In the genomic region with DNA sequence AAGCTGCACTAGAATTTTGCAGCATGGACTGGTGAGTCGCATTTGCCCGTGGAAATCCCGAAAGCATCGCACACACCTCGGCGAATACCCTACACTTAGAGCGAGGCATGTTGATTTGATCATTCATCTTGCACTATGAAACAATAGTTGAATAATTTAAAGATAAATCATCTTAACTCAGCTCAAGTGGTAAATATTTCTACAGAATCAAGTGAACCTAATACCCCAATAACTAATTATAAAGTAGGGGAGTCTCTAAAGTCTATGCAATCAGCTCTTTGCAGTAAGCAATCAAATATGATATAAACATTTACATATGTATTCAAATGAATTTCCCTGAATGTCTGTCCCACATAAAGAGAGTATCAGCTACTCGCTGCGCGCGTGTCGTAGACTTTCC, we compare ENCODE assay signal across 1 fruit fly cellular context.
TF ChIP-seq lines count a peak whose summit lies in the region.

No protein-coding gene starts in this region.

TF ChIP-seq in whole organism, embryonic, 481 proteins besides CTCF, POLR2A, EP300 and RAD21 (continued from another document and continues in another):
- TF ChIP-seq Opbp (GFP tag; IDR thresholded peaks at IDR 0.05; lab: Robert Waterston, UW; ENCODE audit: partially characterized antibody): no peak
- no peak for TF ChIP-seq inv (GFP tag; IDR thresholded peaks at IDR 0.05; lab: Robert Waterston, UW; ENCODE audit: partially characterized antibody)
- no peak for TF ChIP-seq otp (GFP tag; IDR thresholded peaks at IDR 0.05; lab: Robert Waterston, UW)
- TF ChIP-seq dati (GFP tag; IDR thresholded peaks at IDR 0.05; lab: Robert Waterston, UW): peak; percentile 63
- peak; percentile 76 for TF ChIP-seq Antp (GFP tag; optimal IDR thresholded peaks at IDR 0.05; lab: Kevin White, UChicago)
- no peak for TF ChIP-seq phol (tag; optimal IDR thresholded peaks at IDR 0.05; lab: Kevin White, UChicago)
- no peak for TF ChIP-seq CG11695 (GFP tag; IDR thresholded peaks at IDR 0.05; lab: Robert Waterston, UW)
- TF ChIP-seq hkb (optimal IDR thresholded peaks at IDR 0.05; lab: Kevin White, UChicago): no peak
- no peak for TF ChIP-seq hkb (GFP tag; IDR thresholded peaks at IDR 0.05; lab: Robert Waterston, UW)
- TF ChIP-seq CG42726 (GFP tag; IDR thresholded peaks at IDR 0.05; lab: Robert Waterston, UW; ENCODE audit: partially characterized antibody): no peak
- TF ChIP-seq CG17385 (GFP tag; optimal IDR thresholded peaks at IDR 0.05; lab: Kevin White, UChicago): no peak
- TF ChIP-seq bbx (GFP tag; IDR thresholded peaks at IDR 0.05; lab: Robert Waterston, UW; ENCODE audit: partially characterized antibody): no peak
- TF ChIP-seq CG17328 (GFP tag; IDR thresholded peaks at IDR 0.05; lab: Robert Waterston, UW): 0 out of 2 replicates have a peak, but pooled peaks have one; percentile 24
- no peak for TF ChIP-seq nerfin-2 (GFP tag; IDR thresholded peaks at IDR 0.05; lab: Robert Waterston, UW; ENCODE audit: partially characterized antibody)
- TF ChIP-seq CG2202 (tag; optimal IDR thresholded peaks at IDR 0.05; lab: Kevin White, UChicago): no peak
- no peak for TF ChIP-seq CG13424 (tag; optimal IDR thresholded peaks at IDR 0.05; lab: Kevin White, UChicago)
- no peak for TF ChIP-seq Bteb2 (GFP tag; optimal IDR thresholded peaks at IDR 0.05; lab: Kevin White, UChicago)
- TF ChIP-seq Gug (GFP tag; IDR thresholded peaks at IDR 0.05; lab: Robert Waterston, UW): no peak
- no peak for TF ChIP-seq CG15601 (tag; optimal IDR thresholded peaks at IDR 0.05; lab: Kevin White, UChicago)
- no peak for TF ChIP-seq wdn (GFP tag; IDR thresholded peaks at IDR 0.05; lab: Robert Waterston, UW)
- no peak for TF ChIP-seq TFAM (GFP tag; optimal IDR thresholded peaks at IDR 0.05; lab: Kevin White, UChicago)
- no peak for TF ChIP-seq CG7987 (GFP tag; optimal IDR thresholded peaks at IDR 0.05; lab: Kevin White, UChicago)
- TF ChIP-seq org-1 (GFP tag; optimal IDR thresholded peaks at IDR 0.05; lab: Kevin White, UChicago): peak; percentile 58
- TF ChIP-seq unpg (GFP tag; optimal IDR thresholded peaks at IDR 0.05; lab: Kevin White, UChicago): no peak
- no peak for TF ChIP-seq cad (GFP tag; optimal IDR thresholded peaks at IDR 0.05; lab: Kevin White, UChicago)
- peak; percentile 60 for TF ChIP-seq dysf (GFP tag; IDR thresholded peaks at IDR 0.05; lab: Robert Waterston, UW)
- TF ChIP-seq CG3163 (GFP tag; optimal IDR thresholded peaks at IDR 0.05; lab: Kevin White, UChicago): no peak
- TF ChIP-seq peb (GFP tag; IDR thresholded peaks at IDR 0.05; lab: Robert Waterston, UW): no peak
- no peak for TF ChIP-seq CG2116 (GFP tag; optimal IDR thresholded peaks at IDR 0.05; lab: Kevin White, UChicago)
- no peak for TF ChIP-seq run (tag; optimal IDR thresholded peaks at IDR 0.05; lab: Kevin White, UChicago)
- TF ChIP-seq lbe (GFP tag; optimal IDR thresholded peaks at IDR 0.05; lab: Kevin White, UChicago): no peak
- TF ChIP-seq CG6272 (GFP tag; IDR thresholded peaks at IDR 0.05; lab: Robert Waterston, UW): no peak
- no peak for TF ChIP-seq YL-1 (GFP tag; optimal IDR thresholded peaks at IDR 0.05; lab: Kevin White, UChicago)
- no peak for TF ChIP-seq CG18476 (GFP tag; optimal IDR thresholded peaks at IDR 0.05; lab: Kevin White, UChicago)
- no peak for TF ChIP-seq gfzf (GFP tag; optimal IDR thresholded peaks at IDR 0.05; lab: Kevin White, UChicago)
- no peak for TF ChIP-seq unc-4 (GFP tag; IDR thresholded peaks at IDR 0.05; lab: Robert Waterston, UW; ENCODE audit: partially characterized antibody)
- TF ChIP-seq CG17359 (tag; optimal IDR thresholded peaks at IDR 0.05; lab: Kevin White, UChicago): peak; percentile 39
- no peak for TF ChIP-seq knrl (GFP tag; IDR thresholded peaks at IDR 0.05; lab: Robert Waterston, UW; ENCODE audit: partially characterized antibody)
- no peak for TF ChIP-seq Six4 (GFP tag; optimal IDR thresholded peaks at IDR 0.05; lab: Kevin White, UChicago)
- no peak for TF ChIP-seq ham (GFP tag; IDR thresholded peaks at IDR 0.05; lab: Robert Waterston, UW)
- TF ChIP-seq CG7928 (GFP tag; optimal IDR thresholded peaks at IDR 0.05; lab: Kevin White, UChicago): no peak
- no peak for TF ChIP-seq CG18619 (GFP tag; optimal IDR thresholded peaks at IDR 0.05; lab: Kevin White, UChicago)
- no peak for TF ChIP-seq Dip2 (GFP tag; IDR thresholded peaks at IDR 0.05; lab: Robert Waterston, UW)
- TF ChIP-seq CG15696 (tag; optimal IDR thresholded peaks at IDR 0.05; lab: Kevin White, UChicago): no peak
- no peak for TF ChIP-seq mld (GFP tag; IDR thresholded peaks at IDR 0.05; lab: Robert Waterston, UW; ENCODE audit: partially characterized antibody)
- TF ChIP-seq cato (GFP tag; optimal IDR thresholded peaks at IDR 0.05; lab: Kevin White, UChicago; ENCODE audit: borderline replicate concordance): no peak
- TF ChIP-seq zfh1 (GFP tag; IDR thresholded peaks at IDR 0.05; lab: Robert Waterston, UW): peak; percentile 54; the same call in 2 of the 3 replicates
- TF ChIP-seq slou (GFP tag; optimal IDR thresholded peaks at IDR 0.05; lab: Kevin White, UChicago): peak; percentile 43
- TF ChIP-seq dpn (GFP tag; optimal IDR thresholded peaks at IDR 0.05; lab: Kevin White, UChicago): peak in 1 of 2 experiments; percentile 85
- TF ChIP-seq Myb (GFP tag; optimal IDR thresholded peaks at IDR 0.05; lab: Kevin White, UChicago): no peak
- TF ChIP-seq Hsf (GFP tag; optimal IDR thresholded peaks at IDR 0.05; lab: Kevin White, UChicago): no peak
- no peak for TF ChIP-seq CG16813 (GFP tag; IDR thresholded peaks at IDR 0.05; lab: Robert Waterston, UW; ENCODE audit: partially characterized antibody)
- TF ChIP-seq CG7963 (GFP tag; IDR thresholded peaks at IDR 0.05; lab: Robert Waterston, UW; ENCODE audit: partially characterized antibody): no peak
- TF ChIP-seq CG9727 (GFP tag; optimal IDR thresholded peaks at IDR 0.05; lab: Kevin White, UChicago): no peak
- peak; percentile 90 for TF ChIP-seq oc (tag; optimal IDR thresholded peaks at IDR 0.05; lab: Kevin White, UChicago)
- no peak for TF ChIP-seq CG10543 (GFP tag; optimal IDR thresholded peaks at IDR 0.05; lab: Kevin White, UChicago)
- TF ChIP-seq CG43689 (GFP tag; IDR thresholded peaks at IDR 0.05; lab: Robert Waterston, UW): no peak
- TF ChIP-seq Eip74EF (GFP tag; optimal IDR thresholded peaks at IDR 0.05; lab: Kevin White, UChicago): peak in 1 of 2 experiments; percentile 90
- TF ChIP-seq CG12769 (tag; optimal IDR thresholded peaks at IDR 0.05; lab: Kevin White, UChicago): peak; percentile 57
- TF ChIP-seq slbo (GFP tag; IDR thresholded peaks at IDR 0.05; lab: Robert Waterston, UW): no peak
- TF ChIP-seq gem (tag; optimal IDR thresholded peaks at IDR 0.05; lab: Kevin White, UChicago): peak; percentile 26
- peak; percentile 81 for TF ChIP-seq en (GFP tag; optimal IDR thresholded peaks at IDR 0.05; lab: Kevin White, UChicago)
- TF ChIP-seq CG18011 (GFP tag; optimal IDR thresholded peaks at IDR 0.05; lab: Kevin White, UChicago): no peak
- TF ChIP-seq ab (GFP tag; optimal IDR thresholded peaks at IDR 0.05; lab: Kevin White, UChicago): no peak
- no peak for TF ChIP-seq repo (GFP tag; optimal IDR thresholded peaks at IDR 0.05; lab: Kevin White, UChicago)
- TF ChIP-seq CG4820 (GFP tag; optimal IDR thresholded peaks at IDR 0.05; lab: Kevin White, UChicago): no peak
- TF ChIP-seq Rx (GFP tag; IDR thresholded peaks at IDR 0.05; lab: Robert Waterston, UW): peak; percentile 34; the same call in 1 of the 2 replicates
- TF ChIP-seq CG4730 (GFP tag; IDR thresholded peaks at IDR 0.05; lab: Robert Waterston, UW): no peak
- peak in 1 of 2 experiments; percentile 63 for TF ChIP-seq Hr78 (GFP tag; optimal IDR thresholded peaks at IDR 0.05; lab: Kevin White, UChicago)
- TF ChIP-seq CG10565 (GFP tag; optimal IDR thresholded peaks at IDR 0.05; lab: Kevin White, UChicago): no peak
- no peak for TF ChIP-seq CG34224 (GFP tag; IDR thresholded peaks at IDR 0.05; lab: Robert Waterston, UW; ENCODE audit: partially characterized antibody)
- TF ChIP-seq fd96Cb (tag; optimal IDR thresholded peaks at IDR 0.05; lab: Kevin White, UChicago): no peak
- TF ChIP-seq tgo (GFP tag; IDR thresholded peaks at IDR 0.05; lab: Robert Waterston, UW): no peak
- TF ChIP-seq CG12299 (tag; optimal IDR thresholded peaks at IDR 0.05; lab: Kevin White, UChicago): no peak
- no peak for TF ChIP-seq CG13296 (GFP tag; optimal IDR thresholded peaks at IDR 0.05; lab: Kevin White, UChicago)
- no peak for TF ChIP-seq hbn (GFP tag; IDR thresholded peaks at IDR 0.05; lab: Robert Waterston, UW; ENCODE audit: partially characterized antibody)
- TF ChIP-seq bowl (GFP tag; IDR thresholded peaks at IDR 0.05; lab: Robert Waterston, UW): no peak
- TF ChIP-seq HHEX (GFP tag; optimal IDR thresholded peaks at IDR 0.05; lab: Kevin White, UChicago): no peak
- no peak for TF ChIP-seq CG4360 (GFP tag; IDR thresholded peaks at IDR 0.05; lab: Robert Waterston, UW)
- peak; percentile 73 for TF ChIP-seq corto (GFP tag; optimal IDR thresholded peaks at IDR 0.05; lab: Kevin White, UChicago)
- peak; percentile 61 for TF ChIP-seq trh (GFP tag; optimal IDR thresholded peaks at IDR 0.05; lab: Kevin White, UChicago)
- peak; percentile 63 for TF ChIP-seq CG1233 (GFP tag; optimal IDR thresholded peaks at IDR 0.05; lab: Kevin White, UChicago)
- TF ChIP-seq Hr51 (GFP tag; optimal IDR thresholded peaks at IDR 0.05; lab: Kevin White, UChicago): no peak
- TF ChIP-seq fru (optimal IDR thresholded peaks at IDR 0.05; lab: Kevin White, UChicago): no peak
- peak; percentile 93 for TF ChIP-seq Med (GFP tag; lab: Kevin White, UChicago)
- peak; percentile 23; the same call in 1 of the 2 replicates for TF ChIP-seq Nf-YA (GFP tag; IDR thresholded peaks at IDR 0.05; lab: Robert Waterston, UW)
- TF ChIP-seq Side (GFP tag; optimal IDR thresholded peaks at IDR 0.05; lab: Kevin White, UChicago): peak; percentile 77
- no peak for TF ChIP-seq Sin3A (optimal IDR thresholded peaks at IDR 0.05; lab: Kevin White, UChicago)
- TF ChIP-seq vvl (GFP tag; IDR thresholded peaks at IDR 0.05; lab: Robert Waterston, UW): no peak
- no peak for TF ChIP-seq sqz (GFP tag; optimal IDR thresholded peaks at IDR 0.05; lab: Kevin White, UChicago)
- TF ChIP-seq CG10209 (GFP tag; optimal IDR thresholded peaks at IDR 0.05; lab: Kevin White, UChicago): no peak
- TF ChIP-seq CG6689 (GFP tag; IDR thresholded peaks at IDR 0.05; lab: Robert Waterston, UW): no peak
- TF ChIP-seq CG30431 (GFP tag; optimal IDR thresholded peaks at IDR 0.05; lab: Kevin White, UChicago): no peak
- TF ChIP-seq HLH3B (GFP tag; IDR thresholded peaks at IDR 0.05; lab: Robert Waterston, UW): no peak
- no peak for TF ChIP-seq btn (GFP tag; optimal IDR thresholded peaks at IDR 0.05; lab: Kevin White, UChicago)
- TF ChIP-seq lola (GFP tag; optimal IDR thresholded peaks at IDR 0.05; lab: Kevin White, UChicago): no peak
- no peak for TF ChIP-seq CG3065 (GFP tag; optimal IDR thresholded peaks at IDR 0.05; lab: Kevin White, UChicago)
- TF ChIP-seq crc (GFP tag; optimal IDR thresholded peaks at IDR 0.05; lab: Kevin White, UChicago): peak; percentile 68
- no peak for TF ChIP-seq Fer3 (tag; optimal IDR thresholded peaks at IDR 0.05; lab: Kevin White, UChicago)
- peak; percentile 85 for TF ChIP-seq ase (GFP tag; IDR thresholded peaks at IDR 0.05; lab: Robert Waterston, UW)
- TF ChIP-seq Pdp1 (GFP tag; optimal IDR thresholded peaks at IDR 0.05; lab: Kevin White, UChicago): peak; percentile 78 to 82
- no peak for TF ChIP-seq h (optimal IDR thresholded peaks at IDR 0.05; lab: Kevin White, UChicago)
- TF ChIP-seq Ets65A (GFP tag; lab: Kevin White, UChicago): no peak
- no peak for TF ChIP-seq aop (GFP tag; IDR thresholded peaks at IDR 0.05; lab: Robert Waterston, UW)
- no peak for TF ChIP-seq Lhr (GFP tag; optimal IDR thresholded peaks at IDR 0.05; lab: Kevin White, UChicago)
- no peak for TF ChIP-seq MESR4 (GFP tag; optimal IDR thresholded peaks at IDR 0.05; lab: Kevin White, UChicago)
- TF ChIP-seq pan (optimal IDR thresholded peaks at IDR 0.05; lab: Kevin White, UChicago): no peak
- TF ChIP-seq pan (GFP tag; optimal IDR thresholded peaks at IDR 0.05 in 1 of 2, IDR thresholded peaks at IDR 0.05 in 1 of 2): peak in 1 of 2 experiments; percentile 31
- TF ChIP-seq Elba2 (GFP tag; optimal IDR thresholded peaks at IDR 0.05; lab: Kevin White, UChicago): no peak
- no peak for TF ChIP-seq MTF-1 (GFP tag; optimal IDR thresholded peaks at IDR 0.05; lab: Kevin White, UChicago; ENCODE audit: borderline replicate concordance)
- TF ChIP-seq CG8281 (tag; optimal IDR thresholded peaks at IDR 0.05; lab: Kevin White, UChicago): peak; percentile 69
- TF ChIP-seq sna (GFP tag; IDR thresholded peaks at IDR 0.05; lab: Robert Waterston, UW; ENCODE audit: partially characterized antibody): no peak
- TF ChIP-seq CG17912 (GFP tag; optimal IDR thresholded peaks at IDR 0.05; lab: Kevin White, UChicago): no peak
- TF ChIP-seq NK7.1 (GFP tag; optimal IDR thresholded peaks at IDR 0.05; lab: Kevin White, UChicago): peak; percentile 72
- TF ChIP-seq CG15011 (GFP tag; optimal IDR thresholded peaks at IDR 0.05; lab: Kevin White, UChicago): no peak
- no peak for TF ChIP-seq hb (GFP tag; IDR thresholded peaks at IDR 0.05; lab: Robert Waterston, UW; ENCODE audit: partially characterized antibody)
- peak; percentile 21; the same call in 1 of the 2 replicates for TF ChIP-seq Ptx1 (GFP tag; IDR thresholded peaks at IDR 0.05; lab: Robert Waterston, UW)
- TF ChIP-seq Blimp-1 (GFP tag; optimal IDR thresholded peaks at IDR 0.05; lab: Kevin White, UChicago): no peak
- peak; percentile 79 for TF ChIP-seq Camta (GFP tag; optimal IDR thresholded peaks at IDR 0.05; lab: Kevin White, UChicago)
- TF ChIP-seq Max (GFP tag; optimal IDR thresholded peaks at IDR 0.05; lab: Kevin White, UChicago): no peak
- no peak for TF ChIP-seq CG6791 (GFP tag; IDR thresholded peaks at IDR 0.05; lab: Robert Waterston, UW; ENCODE audit: partially characterized antibody)
- peak; percentile 64; the same call in 2 of the 3 replicates for TF ChIP-seq CG3726 (GFP tag; IDR thresholded peaks at IDR 0.05; lab: Robert Waterston, UW)
- no peak for TF ChIP-seq Dek (tag; optimal IDR thresholded peaks at IDR 0.05; lab: Kevin White, UChicago)
- TF ChIP-seq C15 (GFP tag; IDR thresholded peaks at IDR 0.05; lab: Robert Waterston, UW): no peak
- TF ChIP-seq gcm (GFP tag; optimal IDR thresholded peaks at IDR 0.05; lab: Kevin White, UChicago): no peak
- no peak for TF ChIP-seq CG1832 (GFP tag; optimal IDR thresholded peaks at IDR 0.05; lab: Kevin White, UChicago)
- TF ChIP-seq insv (GFP tag; optimal IDR thresholded peaks at IDR 0.05; lab: Kevin White, UChicago): no peak
- TF ChIP-seq HmgD (GFP tag; optimal IDR thresholded peaks at IDR 0.05; lab: Kevin White, UChicago): no peak
- no peak for TF ChIP-seq dan (GFP tag; IDR thresholded peaks at IDR 0.05; lab: Robert Waterston, UW)
- TF ChIP-seq wor (GFP tag; IDR thresholded peaks at IDR 0.05; lab: Robert Waterston, UW): no peak
